Worm (Caenorhabditis elegans) whole organism, L4 larva: ENCODE data around the gene C07A4.3.
A peak's percentile ranks its signal among the peaks of the same experiment; 100 is the strongest.

Source experiments
- D1046.2 ChIP-seq: fragments of 200-800 bp; sonication (Bioruptor generic); IDR thresholded peaks from 2 replicates; pipeline ENCODE4 v1.3.6; 2022; ENCODE audit warnings: missing genetic modification characterization, missing compliant biosample characterization
- R02D3.7 ChIP-seq: fragments of 150-350 bp; sonication (generic microtip); optimal IDR thresholded peaks from 3 replicates; lab custom pipeline; 2014; ENCODE audit warnings: missing biosample characterization, missing genetic modification characterization
- Y75B8A.6 ChIP-seq: fragments of 200-800 bp; sonication (Bioruptor generic); IDR thresholded peaks from 2 replicates; pipeline ENCODE4 v1.3.6; 2022; ENCODE audit warnings: missing genetic modification reagents, missing genetic modification characterization, missing compliant biosample characterization
- aha-1 ChIP-seq: fragments of 150-350 bp; peaks from one replicate; lab custom pipeline; 2014; ENCODE audit warnings: missing biosample characterization, missing genetic modification characterization
- attf-4 ChIP-seq: sonication (generic microtip); optimal IDR thresholded peaks from 3 replicates; lab custom pipeline; 2017; ENCODE audit warnings: missing biosample characterization, missing genetic modification characterization
- ceh-20 ChIP-seq: fragments of 200-800 bp; sonication (Bioruptor generic); IDR thresholded peaks from 2 replicates; pipeline ENCODE4 v1.3.6; 2022; ENCODE audit warnings: missing genetic modification reagents, missing genetic modification characterization, missing compliant biosample characterization
- ceh-32 ChIP-seq: sonication (generic microtip); optimal IDR thresholded peaks from 2 replicates; lab custom pipeline; 2016; ENCODE audit warnings: mild to moderate bottlenecking, missing genetic modification characterization, missing compliant biosample characterization; ENCODE audit not compliant: poor library complexity
- ceh-82 ChIP-seq: sonication (generic microtip); optimal IDR thresholded peaks from 2 replicates; lab custom pipeline; 2017; ENCODE audit warnings: missing biosample characterization, missing genetic modification characterization
- ctbp-1 ChIP-seq: fragments of 200-800 bp; sonication (Bioruptor generic); IDR thresholded peaks from 2 replicates; pipeline ENCODE4 v1.3.6; 2022; ENCODE audit warnings: missing genetic modification reagents, missing genetic modification characterization, missing compliant biosample characterization
- daf-12 ChIP-seq: fragments of 150-350 bp; optimal IDR thresholded peaks from 2 replicates; lab custom pipeline; 2014; ENCODE audit warnings: missing biosample characterization, missing genetic modification reagents, missing genetic modification characterization
- daf-16 ChIP-seq, 3 experiments: sonication (generic microtip); optimal IDR thresholded peaks; 2 replicates each; lab custom pipeline; 2016 to 2017; ENCODE audit warnings: missing genetic modification characterization in 3 of 3, missing genetic modification reagents in 3 of 3, mild to moderate bottlenecking in 2 of 3, missing compliant biosample characterization in 2 of 3, missing biosample characterization in 1 of 3, moderate library complexity in 1 of 3
- dmd-8 ChIP-seq: fragments of 200-800 bp; sonication (Bioruptor generic); IDR thresholded peaks from 2 replicates; pipeline ENCODE4 v1.3.6; 2022; ENCODE audit warnings: missing genetic modification characterization, missing compliant biosample characterization
- egl-27 ChIP-seq: sonication (generic microtip); optimal IDR thresholded peaks from 3 replicates; lab custom pipeline; 2017; ENCODE audit warnings: missing biosample characterization, missing genetic modification reagents, missing genetic modification characterization
- egl-43 ChIP-seq: fragments of 200-800 bp; sonication (Bioruptor generic); IDR thresholded peaks from 2 replicates; pipeline ENCODE4 v1.3.6; 2022; ENCODE audit warnings: missing genetic modification reagents, missing genetic modification characterization, missing compliant biosample characterization
- fkh-10 ChIP-seq: fragments of 150-350 bp; optimal IDR thresholded peaks from 2 replicates; lab custom pipeline; 2014; ENCODE audit warnings: missing biosample characterization, missing genetic modification reagents, missing genetic modification characterization
- gei-8 ChIP-seq: fragments of 200-800 bp; sonication (Bioruptor generic); optimal IDR thresholded peaks from 2 replicates; lab custom pipeline; 2018; ENCODE audit warnings: mild to moderate bottlenecking, missing genetic modification characterization, missing compliant biosample characterization
- hlh-11 ChIP-seq: fragments of 200-800 bp; sonication (Bioruptor generic); optimal IDR thresholded peaks from 2 replicates; lab custom pipeline; 2018; ENCODE audit warnings: mild to moderate bottlenecking, missing genetic modification characterization, missing compliant biosample characterization
- hmg-1.1 ChIP-seq: fragments of 200-800 bp; sonication (Bioruptor generic); IDR thresholded peaks from 2 replicates; pipeline ENCODE4 v1.3.6; 2022; ENCODE audit warnings: missing genetic modification reagents, missing genetic modification characterization, missing compliant biosample characterization
- lin-38 ChIP-seq: fragments of 200-800 bp; sonication (Bioruptor generic); IDR thresholded peaks from 2 replicates; pipeline ENCODE4 v1.3.6; 2022; ENCODE audit warnings: missing genetic modification reagents, missing genetic modification characterization, missing compliant biosample characterization
- mdl-1 ChIP-seq, 2 experiments: fragments of 150-350 bp in 1 of 2; sonication (generic microtip) in 1 of 2; optimal IDR thresholded peaks; 2 replicates each; lab custom pipeline; 2014 to 2017; ENCODE audit warnings: missing biosample characterization in 2 of 2, missing genetic modification characterization in 2 of 2
- mes-2 ChIP-seq: sonication (generic microtip); optimal IDR thresholded peaks from 2 replicates; lab custom pipeline; 2016; ENCODE audit warnings: missing genotype, mild to moderate bottlenecking, missing genetic modification characterization, missing compliant biosample characterization; ENCODE audit not compliant: poor library complexity, severe bottlenecking
- mxl-3 ChIP-seq: fragments of 200-800 bp; sonication (Bioruptor generic); optimal IDR thresholded peaks from 2 replicates; lab custom pipeline; 2018; ENCODE audit warnings: mild to moderate bottlenecking, missing genetic modification characterization, missing compliant biosample characterization
- nhr-10 ChIP-seq: fragments of 150-350 bp; optimal IDR thresholded peaks from 2 replicates; lab custom pipeline; 2014; ENCODE audit warnings: missing biosample characterization, missing genetic modification characterization
- nhr-111 ChIP-seq: fragments of 200-800 bp; sonication (Bioruptor generic); optimal IDR thresholded peaks from 2 replicates; lab custom pipeline; 2018; ENCODE audit warnings: mild to moderate bottlenecking, missing genetic modification characterization, missing compliant biosample characterization
- nhr-25 ChIP-seq: sonication (generic microtip); optimal IDR thresholded peaks from 2 replicates; lab custom pipeline; 2017; ENCODE audit warnings: missing genetic modification characterization, mild to moderate bottlenecking, missing compliant biosample characterization, antibody characterized with exemption, moderate library complexity, borderline replicate concordance; ENCODE audit not compliant: insufficient read depth
- nhr-6 ChIP-seq: fragments of 150-350 bp; optimal IDR thresholded peaks from 2 replicates; lab custom pipeline; 2014; ENCODE audit warnings: missing biosample characterization, missing genetic modification characterization
- nhr-77 ChIP-seq: fragments of 150-350 bp; optimal IDR thresholded peaks from 2 replicates; lab custom pipeline; 2014; ENCODE audit warnings: missing biosample characterization, missing genetic modification characterization
- php-3 ChIP-seq: fragments of 200-800 bp; sonication (Bioruptor generic); IDR thresholded peaks from 2 replicates; pipeline ENCODE4 v1.3.6; 2022; ENCODE audit warnings: missing genetic modification reagents, missing genetic modification characterization, missing compliant biosample characterization
- skn-1 ChIP-seq: fragments of 150-350 bp; optimal IDR thresholded peaks from 2 replicates; lab custom pipeline; 2014; ENCODE audit warnings: missing biosample characterization, missing genetic modification characterization
- spr-1 ChIP-seq: sonication (generic microtip); optimal IDR thresholded peaks from 2 replicates; lab custom pipeline; 2016; ENCODE audit warnings: mild to moderate bottlenecking, missing genetic modification characterization, missing compliant biosample characterization
- tag-97 ChIP-seq: fragments of 200-800 bp; sonication (Bioruptor generic); IDR thresholded peaks from 2 replicates; pipeline ENCODE4 v1.3.6; 2022; ENCODE audit warnings: missing genetic modification characterization, missing compliant biosample characterization
- unc-62 ChIP-seq, 3 experiments: fragments of 150-350 bp in 1 of 3; sonication (generic microtip); optimal IDR thresholded peaks in 2 of 3; peaks in 1 of 3; 1 replicate in 1 of 3; 2 replicates in 2 of 3; lab custom pipeline; 2014 to 2017; ENCODE audit warnings: missing biosample characterization in 3 of 3, missing genetic modification characterization in 3 of 3, missing genetic modification reagents in 3 of 3, missing genotype in 1 of 3
- vab-7 ChIP-seq: fragments of 200-800 bp; sonication (Bioruptor generic); IDR thresholded peaks from 2 replicates; pipeline ENCODE4 v1.3.6; 2022; ENCODE audit warnings: missing genetic modification reagents, missing genetic modification characterization, missing compliant biosample characterization
- zfp-3 ChIP-seq: fragments of 200-800 bp; sonication (Bioruptor generic); conservative IDR thresholded peaks from 2 replicates; pipeline ENCODE4 v1.3.6; 2022; ENCODE audit warnings: missing genetic modification reagents, missing genetic modification characterization, missing compliant biosample characterization

Gene C07A4.3

ce11 chrX:10197204-10197756 is 22.5 kb downstream of the C07A4.3 start, which contains the start of gene nucb-1 (continued):
- no peak for TF ChIP-seq spr-1 (tag; lab: Kevin White, UChicago)
- no peak for TF ChIP-seq ceh-20 (GFP tag; lab: Robert Waterston, UW)
- TF ChIP-seq nhr-6 = peak; percentile 82
- TF ChIP-seq gei-8 = no peak
- no peak for TF ChIP-seq ceh-32 (tag; lab: Kevin White, UChicago)
- TF ChIP-seq daf-12 (tag; lab: Kevin White, UChicago) = no peak
- TF ChIP-seq mes-2 (tag; lab: Kevin White, UChicago) = peak; percentile 81
- TF ChIP-seq nhr-10 = no peak
- no peak for TF ChIP-seq ctbp-1 (GFP tag; lab: Robert Waterston, UW)
- TF ChIP-seq mxl-3 (GFP tag; lab: Kevin White, UChicago) = peak; percentile 60
- TF ChIP-seq D1046.2 = no peak
- no peak for TF ChIP-seq fkh-10 (GFP tag; lab: Kevin White, UChicago)
- no peak for TF ChIP-seq Y75B8A.6 (GFP tag; lab: Robert Waterston, UW)
- TF ChIP-seq skn-1 (tag; lab: Kevin White, UChicago) = no peak
- no peak for TF ChIP-seq egl-27 (tag; lab: Kevin White, UChicago)
- peak in 1 of 2 experiments; percentile 28 for TF ChIP-seq mdl-1 (tag; optimal IDR thresholded peaks at IDR 0.05; lab: Kevin White, UChicago)
- TF ChIP-seq dmd-8 (GFP tag; lab: Robert Waterston, UW) = no peak
- peak; percentile 39 for TF ChIP-seq nhr-25
- peak; percentile 72 for TF ChIP-seq hlh-11
- no peak for TF ChIP-seq daf-16 (GFP tag; optimal IDR thresholded peaks at IDR 0.05; lab: Kevin White, UChicago)
- TF ChIP-seq daf-16 (tag; optimal IDR thresholded peaks at IDR 0.05; lab: Kevin White, UChicago) = peak; percentile 50
- peak; percentile 59 for TF ChIP-seq aha-1
- TF ChIP-seq ceh-82 (tag; lab: Kevin White, UChicago) = no peak
- no peak for TF ChIP-seq egl-43
- TF ChIP-seq nhr-77 = peak; percentile 69
- no peak for TF ChIP-seq tag-97 (GFP tag; lab: Robert Waterston, UW)
- TF ChIP-seq hmg-1.1 (GFP tag; lab: Robert Waterston, UW) = peak; percentile 62
- peak; percentile 59 for TF ChIP-seq R02D3.7 (tag; lab: Kevin White, UChicago)

- TF ChIP-seq ctbp-1 (GFP tag; lab: Robert Waterston, UW) = no peak
- no peak for TF ChIP-seq R02D3.7 (tag; lab: Kevin White, UChicago)
- TF ChIP-seq lin-38 (GFP tag; lab: Robert Waterston, UW) = no peak
- no peak for TF ChIP-seq attf-4 (tag; lab: Kevin White, UChicago)
- TF ChIP-seq daf-16 (GFP tag; optimal IDR thresholded peaks at IDR 0.05; lab: Kevin White, UChicago) = no peak
- no peak for TF ChIP-seq daf-16 (tag; optimal IDR thresholded peaks at IDR 0.05; lab: Kevin White, UChicago)
- TF ChIP-seq unc-62 (GFP tag; optimal IDR thresholded peaks at IDR 0.05 in 1 of 2; lab: Kevin White, UChicago) = peak in 1 of 2 experiments; percentile 64
- no peak for TF ChIP-seq unc-62 (tag; optimal IDR thresholded peaks at IDR 0.05; lab: Kevin White, UChicago)
- TF ChIP-seq tag-97 (GFP tag; lab: Robert Waterston, UW) = no peak
- no peak for TF ChIP-seq zfp-3 (GFP tag; lab: Robert Waterston, UW)
These were observed 24.4 kb downstream of the C07A4.3 start for ce11 chrX:10199202-10199601.

ce11 chrX:10203501-10203900 is 28.7 kb downstream of the C07A4.3 start:
- TF ChIP-seq php-3 (GFP tag; lab: Robert Waterston, UW) = no peak

- TF ChIP-seq mes-2 (tag; lab: Kevin White, UChicago) (no peak), nhr-111 (no peak), hmg-1.1 (GFP tag; lab: Robert Waterston, UW) (0 out of 2 replicates have a peak, but pooled peaks have one; percentile 13), vab-7 (GFP tag; lab: Robert Waterston, UW) (no peak)
These were observed 29.7 kb downstream of the C07A4.3 start for ce11 chrX:10204313-10205063.
